Worm (Caenorhabditis elegans) whole organism, L1 larva: ENCODE measurements around the gene tbg-1.
A peak's percentile ranks its signal among the peaks of the same experiment; 100 is the strongest.

ENCODE experiments used
- C16A3.4 ChIP-seq: fragments of 150-350 bp; optimal IDR thresholded peaks from 2 replicates; lab custom pipeline; 2014; ENCODE audit warnings: missing biosample characterization, missing genetic modification characterization
- F16B12.6 ChIP-seq: fragments of 150-350 bp; optimal IDR thresholded peaks from 2 replicates; lab custom pipeline; 2014; ENCODE audit warnings: missing biosample characterization, missing genetic modification characterization
- aha-1 ChIP-seq: fragments of 150-350 bp; optimal IDR thresholded peaks from 2 replicates; lab custom pipeline; 2014; ENCODE audit warnings: missing biosample characterization, missing genetic modification characterization
- ama-1 ChIP-seq: fragments of 150-350 bp; optimal IDR thresholded peaks from 2 replicates; lab custom pipeline; 2014
- blmp-1 ChIP-seq: fragments of 150-350 bp; optimal IDR thresholded peaks from 2 replicates; lab custom pipeline; 2014; ENCODE audit warnings: missing biosample characterization, missing genetic modification characterization
- ceh-63 ChIP-seq: fragments of 200-800 bp; sonication (Bioruptor generic); optimal IDR thresholded peaks from 2 replicates; lab custom pipeline; 2018; ENCODE audit warnings: mild to moderate bottlenecking, missing genetic modification characterization, missing compliant biosample characterization
- ceh-82 ChIP-seq, 3 experiments: fragments of 150-350 bp in 1 of 3; sonication (generic microtip) in 2 of 3; optimal IDR thresholded peaks; 2 replicates each; lab custom pipeline; 2014 to 2017; ENCODE audit warnings: missing biosample characterization in 3 of 3, missing genetic modification characterization in 3 of 3
- ceh-88 ChIP-seq: fragments of 200-800 bp; sonication (Bioruptor generic); IDR thresholded peaks from 2 replicates; pipeline ENCODE4 v1.3.6; 2022; ENCODE audit warnings: missing genetic modification characterization, missing compliant biosample characterization
- dpl-1 ChIP-seq, 3 experiments: fragments of 150-350 bp in 2 of 3; sonication (generic microtip) in 1 of 3; optimal IDR thresholded peaks; 2 replicates each; lab custom pipeline; 2014 to 2017; ENCODE audit warnings: missing biosample characterization in 3 of 3, missing genetic modification characterization in 3 of 3, missing genetic modification reagents in 3 of 3
- efl-3 ChIP-seq: fragments of 200-800 bp; sonication (Bioruptor generic); optimal IDR thresholded peaks from 2 replicates; lab custom pipeline; 2018; ENCODE audit warnings: mild to moderate bottlenecking, missing genetic modification characterization, missing compliant biosample characterization
- egl-27 ChIP-seq, 2 experiments: fragments of 150-350 bp in 1 of 2; sonication (generic microtip); optimal IDR thresholded peaks; 3 replicates each; lab custom pipeline; 2017 to 2018; ENCODE audit warnings: missing biosample characterization in 2 of 2, missing genetic modification characterization in 2 of 2, missing genetic modification reagents in 2 of 2
- ets-5 ChIP-seq: fragments of 200-800 bp; sonication (Bioruptor generic); IDR thresholded peaks from 2 replicates; pipeline ENCODE4 v1.3.6; 2022; ENCODE audit warnings: missing genetic modification characterization, missing compliant biosample characterization
- fkh-10 ChIP-seq: sonication (generic microtip); optimal IDR thresholded peaks from 2 replicates; lab custom pipeline; 2017; ENCODE audit warnings: missing biosample characterization, missing genetic modification reagents, missing genetic modification characterization
- fkh-4 ChIP-seq: sonication (generic microtip); optimal IDR thresholded peaks from 2 replicates; lab custom pipeline; 2016; ENCODE audit warnings: missing compliant biosample characterization, missing genetic modification characterization, borderline replicate concordance
- fkh-8 ChIP-seq: sonication (generic microtip); optimal IDR thresholded peaks from 2 replicates; lab custom pipeline; 2016; ENCODE audit warnings: mild to moderate bottlenecking, missing genetic modification characterization, missing compliant biosample characterization
- fos-1 ChIP-seq: fragments of 150-350 bp; optimal IDR thresholded peaks from 2 replicates; lab custom pipeline; 2014; ENCODE audit warnings: missing biosample characterization, missing genetic modification characterization
- hlh-17 ChIP-seq: fragments of 200-800 bp; sonication (Bioruptor generic); optimal IDR thresholded peaks from 2 replicates; lab custom pipeline; 2018; ENCODE audit warnings: missing genetic modification characterization, mild to moderate bottlenecking, missing compliant biosample characterization, moderate library complexity, borderline replicate concordance
- hlh-4 ChIP-seq: sonication (generic microtip); optimal IDR thresholded peaks from 2 replicates; lab custom pipeline; 2016; ENCODE audit warnings: mild to moderate bottlenecking, missing genetic modification characterization, missing compliant biosample characterization
- hpl-2 ChIP-seq: fragments of 150-350 bp; optimal IDR thresholded peaks from 2 replicates; lab custom pipeline; 2014; ENCODE audit warnings: missing biosample characterization, missing genetic modification reagents, missing genetic modification characterization
- irx-1 ChIP-seq: sonication (generic microtip); optimal IDR thresholded peaks from 2 replicates; lab custom pipeline; 2016; ENCODE audit warnings: missing genetic modification characterization, missing compliant biosample characterization
- isw-1 ChIP-seq: fragments of 200-800 bp; sonication (Bioruptor generic); IDR thresholded peaks from 2 replicates; pipeline ENCODE4 v1.3.6; 2022; ENCODE audit warnings: missing genetic modification characterization, missing compliant biosample characterization
- lin-13 ChIP-seq: fragments of 150-350 bp; optimal IDR thresholded peaks from 2 replicates; lab custom pipeline; 2014; ENCODE audit warnings: missing biosample characterization, missing genetic modification reagents, missing genetic modification characterization
- lin-14 ChIP-seq: fragments of 200-800 bp; sonication (Bioruptor generic); optimal IDR thresholded peaks from 2 replicates; lab custom pipeline; 2018; ENCODE audit warnings: mild to moderate bottlenecking, missing genetic modification characterization, moderate library complexity, missing compliant biosample characterization
- lin-35 ChIP-seq, 2 experiments: fragments of 150-350 bp; optimal IDR thresholded peaks; 2 replicates each; lab custom pipeline; 2014; ENCODE audit warnings: missing biosample characterization in 2 of 2, missing genetic modification characterization in 2 of 2, missing genetic modification reagents in 2 of 2
- lin-39 ChIP-seq: fragments of 150-350 bp; optimal IDR thresholded peaks from 2 replicates; lab custom pipeline; 2014; ENCODE audit warnings: missing biosample characterization, missing genetic modification reagents, missing genetic modification characterization
- lir-3 ChIP-seq: sonication (generic microtip); optimal IDR thresholded peaks from 2 replicates; lab custom pipeline; 2016; ENCODE audit warnings: mild to moderate bottlenecking, missing genetic modification characterization, moderate library complexity, missing compliant biosample characterization; ENCODE audit not compliant: poor library complexity
- lsy-2 ChIP-seq, 2 experiments: fragments of 150-350 bp; optimal IDR thresholded peaks; 2 replicates each; lab custom pipeline; 2014; ENCODE audit warnings: missing biosample characterization in 2 of 2, missing genetic modification characterization in 2 of 2
- mdl-1 ChIP-seq, 2 experiments: fragments of 150-350 bp; optimal IDR thresholded peaks; 2 replicates each; lab custom pipeline; 2014 to 2017; ENCODE audit warnings: missing biosample characterization in 2 of 2, missing genetic modification characterization in 2 of 2, inconsistent platforms in 1 of 2
- mef-2 ChIP-seq: fragments of 150-350 bp; optimal IDR thresholded peaks from 2 replicates; lab custom pipeline; 2014; ENCODE audit warnings: missing biosample characterization, missing genetic modification characterization
- nhr-237 ChIP-seq: fragments of 150-350 bp; optimal IDR thresholded peaks from 2 replicates; lab custom pipeline; 2014; ENCODE audit warnings: missing biosample characterization, missing genetic modification characterization
- nhr-28 ChIP-seq: fragments of 150-350 bp; optimal IDR thresholded peaks from 2 replicates; lab custom pipeline; 2014; ENCODE audit warnings: missing biosample characterization, missing genetic modification characterization
- nhr-47 ChIP-seq: sonication (generic microtip); optimal IDR thresholded peaks from 2 replicates; lab custom pipeline; 2016; ENCODE audit warnings: mild to moderate bottlenecking, missing genetic modification characterization, moderate library complexity, missing compliant biosample characterization
- nhr-71 ChIP-seq: sonication (generic microtip); optimal IDR thresholded peaks from 2 replicates; lab custom pipeline; 2016; ENCODE audit warnings: mild to moderate bottlenecking, missing genetic modification characterization, moderate library complexity, missing compliant biosample characterization
- nhr-76 ChIP-seq: sonication (generic microtip); optimal IDR thresholded peaks from 2 replicates; lab custom pipeline; 2017; ENCODE audit warnings: missing biosample characterization, missing genetic modification characterization
- nhr-84 ChIP-seq: sonication (generic microtip); optimal IDR thresholded peaks from 2 replicates; lab custom pipeline; 2017; ENCODE audit warnings: missing biosample characterization, missing genetic modification characterization
- nhr-90 ChIP-seq: sonication (generic microtip); optimal IDR thresholded peaks from 2 replicates; lab custom pipeline; 2016; ENCODE audit warnings: mild to moderate bottlenecking, missing genetic modification characterization, missing compliant biosample characterization; ENCODE audit not compliant: poor library complexity
- pax-3 ChIP-seq: fragments of 200-800 bp; sonication (Bioruptor generic); optimal IDR thresholded peaks from 2 replicates; lab custom pipeline; 2018; ENCODE audit warnings: mild to moderate bottlenecking, missing genetic modification characterization, moderate library complexity, missing compliant biosample characterization
- rnt-1 ChIP-seq: sonication (generic microtip); optimal IDR thresholded peaks from 2 replicates; lab custom pipeline; 2016; ENCODE audit warnings: mild to moderate bottlenecking, missing genetic modification characterization, moderate library complexity, missing compliant biosample characterization
- skn-1 ChIP-seq: fragments of 150-350 bp; optimal IDR thresholded peaks from 2 replicates; lab custom pipeline; 2014; ENCODE audit warnings: missing biosample characterization, missing genetic modification characterization
- snpc-4 ChIP-seq: fragments of 150-350 bp; optimal IDR thresholded peaks from 2 replicates; lab custom pipeline; 2014; ENCODE audit warnings: missing biosample characterization, missing genetic modification characterization
- snu-23 ChIP-seq: sonication (generic microtip); optimal IDR thresholded peaks from 2 replicates; lab custom pipeline; 2016; ENCODE audit warnings: missing genetic modification characterization, missing compliant biosample characterization
- sup-37 ChIP-seq: fragments of 200-800 bp; sonication (Bioruptor generic); optimal IDR thresholded peaks from 2 replicates; lab custom pipeline; 2018; ENCODE audit warnings: mild to moderate bottlenecking, missing genetic modification characterization, missing compliant biosample characterization
- swsn-7 ChIP-seq: sonication (generic microtip); optimal IDR thresholded peaks from 2 replicates; lab custom pipeline; 2016; ENCODE audit warnings: missing genetic modification characterization, missing compliant biosample characterization
- tbx-2 ChIP-seq: sonication (generic microtip); optimal IDR thresholded peaks from 2 replicates; lab custom pipeline; 2016; ENCODE audit warnings: missing genetic modification characterization, missing compliant biosample characterization
- tlp-1 ChIP-seq: fragments of 150-350 bp; optimal IDR thresholded peaks from 2 replicates; lab custom pipeline; 2014; ENCODE audit warnings: missing biosample characterization, missing genetic modification characterization
- unc-62 ChIP-seq: fragments of 150-350 bp; optimal IDR thresholded peaks from 2 replicates; lab custom pipeline; 2014; ENCODE audit warnings: missing biosample characterization, missing genetic modification reagents, missing genetic modification characterization
- unc-86 ChIP-seq: sonication (generic microtip); optimal IDR thresholded peaks from 2 replicates; lab custom pipeline; 2016; ENCODE audit warnings: missing genetic modification characterization, missing compliant biosample characterization
- xbp-1 ChIP-seq: sonication (generic microtip); optimal IDR thresholded peaks from 2 replicates; lab custom pipeline; 2016; ENCODE audit warnings: missing genetic modification characterization, missing compliant biosample characterization
- ztf-11 ChIP-seq, 2 experiments: sonication (generic microtip); optimal IDR thresholded peaks; 2 replicates each; lab custom pipeline; 2016 to 2017; ENCODE audit warnings: missing genetic modification characterization in 2 of 2, missing biosample characterization in 1 of 2, missing compliant biosample characterization in 1 of 2
- ztf-4 ChIP-seq: fragments of 150-350 bp; optimal IDR thresholded peaks from 2 replicates; lab custom pipeline; 2014; ENCODE audit warnings: missing biosample characterization, missing genetic modification characterization

The tbg-1 gene

DNA sequence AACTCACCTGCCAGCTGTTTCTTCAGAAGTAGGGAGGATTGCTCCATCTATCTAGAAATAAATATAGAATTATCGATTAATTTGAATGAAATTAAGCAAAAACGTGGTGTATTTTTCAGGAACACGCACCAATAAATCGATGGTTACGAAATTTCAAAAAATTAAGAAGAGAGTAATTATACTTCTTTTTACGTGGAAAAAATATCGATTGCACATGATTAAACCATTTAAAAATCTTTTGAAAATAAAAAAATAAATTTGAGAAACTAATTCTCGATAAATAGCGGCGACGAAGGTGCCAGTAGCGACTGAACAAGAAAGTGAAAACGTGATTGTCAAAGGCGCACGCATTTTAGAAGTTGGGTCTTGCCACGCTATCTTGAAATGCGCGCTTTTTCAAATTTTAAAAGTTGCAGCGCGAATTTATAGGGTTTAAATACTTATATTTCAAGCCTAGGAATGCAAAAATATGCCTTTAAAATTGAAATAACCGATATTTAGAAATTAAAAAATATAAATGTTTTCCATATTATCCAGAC is 2.2 kb upstream of the tbg-1 start, which contains the start of gene ubc-7 (continued):
- TF ChIP-seq ceh-88 (GFP tag; lab: Robert Waterston, UW), result peak; percentile 57
- TF ChIP-seq xbp-1 (tag; lab: Kevin White, UChicago), result peak; percentile 79
- TF ChIP-seq egl-27 (tag; optimal IDR thresholded peaks at IDR 0.05; lab: Kevin White, UChicago), result no peak
- peak; percentile 56 for TF ChIP-seq ztf-4 (tag; lab: Kevin White, UChicago)
- TF ChIP-seq fos-1 (tag; lab: Kevin White, UChicago), result peak; percentile 63
- peak; percentile 81 for TF ChIP-seq rnt-1
- TF ChIP-seq ets-5 (GFP tag; lab: Robert Waterston, UW), result no peak
- TF ChIP-seq mef-2, result no peak
- TF ChIP-seq lsy-2 (tag; optimal IDR thresholded peaks at IDR 0.05; lab: Kevin White, UChicago), result peak; percentile 91 to 94
- TF ChIP-seq mdl-1 (tag; optimal IDR thresholded peaks at IDR 0.05; lab: Kevin White, UChicago), result peak in 1 of 2 experiments; percentile 93
- TF ChIP-seq hlh-4 (tag; lab: Kevin White, UChicago), result no peak
- peak; percentile 99 for TF ChIP-seq lin-35 (GFP tag; optimal IDR thresholded peaks at IDR 0.05; lab: Kevin White, UChicago)
- TF ChIP-seq nhr-28 (tag; lab: Kevin White, UChicago), result no peak
- peak; percentile 81 for TF ChIP-seq nhr-90
- TF ChIP-seq nhr-84 (tag; lab: Kevin White, UChicago), result no peak
- TF ChIP-seq lin-13, result peak; percentile 73
- peak; percentile 55 for TF ChIP-seq nhr-237 (tag; lab: Kevin White, UChicago)
- peak; percentile 76 for TF ChIP-seq lin-39 (tag; lab: Kevin White, UChicago)
- peak; percentile 53 to 89 (median 79) for TF ChIP-seq ceh-82 (tag; optimal IDR thresholded peaks at IDR 0.05; lab: Kevin White, UChicago)
- TF ChIP-seq dpl-1 (GFP tag; optimal IDR thresholded peaks at IDR 0.05; lab: Kevin White, UChicago), result peak; percentile 98 to 99 (median 99)
- TF ChIP-seq swsn-7 (tag; lab: Kevin White, UChicago), result peak; percentile 75
- TF ChIP-seq efl-3 (GFP tag; lab: Kevin White, UChicago), result no peak
- peak; percentile 28 for TF ChIP-seq aha-1
- no peak for TF ChIP-seq ceh-63 (GFP tag; lab: Kevin White, UChicago)
- no peak for TF ChIP-seq nhr-76
- no peak for TF ChIP-seq ztf-11 (tag; optimal IDR thresholded peaks at IDR 0.05; lab: Kevin White, UChicago)
- peak; percentile 76 for TF ChIP-seq lin-14 (GFP tag; lab: Kevin White, UChicago)
- TF ChIP-seq blmp-1 (tag; lab: Kevin White, UChicago), result peak; percentile 99
- no peak for TF ChIP-seq pax-3 (tag; lab: Kevin White, UChicago)
- TF ChIP-seq fkh-8, result peak; percentile 78
- TF ChIP-seq ama-1 (lab: Kevin White, UChicago), result peak; percentile 38
- TF ChIP-seq F16B12.6 (tag; lab: Kevin White, UChicago), result peak; percentile 65

DNA sequence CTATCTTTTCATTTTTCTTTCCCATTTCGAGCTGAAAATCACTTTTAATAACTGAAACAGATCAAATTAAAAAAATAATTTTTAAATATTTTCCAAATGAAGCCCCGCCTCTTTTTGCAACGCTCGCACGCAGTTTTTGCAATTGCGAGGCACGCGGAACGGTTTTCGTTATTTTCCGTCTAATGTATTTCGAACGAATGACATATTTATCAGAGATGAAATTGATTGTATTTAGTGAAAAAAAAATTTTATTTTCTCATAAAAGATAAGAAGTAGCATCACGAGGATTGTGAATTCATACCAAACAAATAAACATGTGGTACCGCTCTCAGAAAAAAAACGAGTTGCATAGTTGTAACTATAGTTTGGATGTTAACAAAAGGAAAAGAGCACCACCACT is 901 bp upstream of the tbg-1 start, which contains the start of gene rpac-19:
Gene rpac-19 (minus strand): TSS at position 31 of the 400 bp plus-strand sequence.
- TF ChIP-seq irx-1 (tag; lab: Kevin White, UChicago) (no peak), nhr-76 (no peak), nhr-47 (tag; lab: Kevin White, UChicago) (peak; percentile 77), unc-86 (tag; lab: Kevin White, UChicago) (peak; percentile 40), nhr-71 (tag; lab: Kevin White, UChicago) (peak; percentile 76), unc-62 (GFP tag; lab: Kevin White, UChicago) (no peak), sup-37 (no peak), nhr-28 (tag; lab: Kevin White, UChicago) (no peak), ztf-4 (tag; lab: Kevin White, UChicago) (peak; percentile 46), xbp-1 (tag; lab: Kevin White, UChicago) (peak; percentile 51), dpl-1 (GFP tag; optimal IDR thresholded peaks at IDR 0.05; lab: Kevin White, UChicago) (peak; percentile 64 to 72 (median 72)), tbx-2 (tag; lab: Kevin White, UChicago) (peak; percentile 55), ceh-82 (tag; optimal IDR thresholded peaks at IDR 0.05; lab: Kevin White, UChicago) (peak; percentile 10 to 18 (median 14)), hlh-17 (GFP tag; lab: Kevin White, UChicago) (no peak), ceh-63 (GFP tag; lab: Kevin White, UChicago) (no peak), snu-23 (peak; percentile 71), isw-1 (GFP tag; lab: Robert Waterston, UW) (no peak), tlp-1 (tag; lab: Kevin White, UChicago) (no peak), lir-3 (tag; lab: Kevin White, UChicago) (peak; percentile 37), skn-1 (tag; lab: Kevin White, UChicago) (peak; percentile 70), snpc-4 (tag; lab: Kevin White, UChicago) (peak; percentile 39), blmp-1 (tag; lab: Kevin White, UChicago) (peak; percentile 72), F16B12.6 (tag; lab: Kevin White, UChicago) (peak; percentile 28), fkh-4 (tag; lab: Kevin White, UChicago) (no peak), hpl-2 (no peak), C16A3.4 (tag; lab: Kevin White, UChicago) (peak; percentile 56), aha-1 (no peak), fkh-10 (no peak), lin-35 (GFP tag; optimal IDR thresholded peaks at IDR 0.05; lab: Kevin White, UChicago) (peak; percentile 50 to 69)
